Worm (Caenorhabditis elegans): Measurements from ENCODE around the gene fmil-1.

ce11 chrIV:3654823-3655222 is 13.7 kb downstream of the fmil-1 start:
- TF ChIP-seq fkh-10 (GFP tag; optimal IDR thresholded peaks at IDR 0.05), result no peak
- TF ChIP-seq ceh-19 (GFP tag; optimal IDR thresholded peaks at IDR 0.05), result no peak
- TF ChIP-seq ama-1 (optimal IDR thresholded peaks at IDR 0.05), result no peak
- TF ChIP-seq C38D4.7 (GFP tag; optimal IDR thresholded peaks at IDR 0.05), result no peak
- TF ChIP-seq hlh-30 (tag; optimal IDR thresholded peaks at IDR 0.05; ENCODE audit: insufficient read depth), result no peak
- TF ChIP-seq sdc-2 (tag; optimal IDR thresholded peaks at IDR 0.05), result no peak
- no peak for TF ChIP-seq mec-3 (tag; optimal IDR thresholded peaks at IDR 0.05; ENCODE audit: borderline replicate concordance)
